Worm (Caenorhabditis elegans): ENCODE measurements around the gene mrpl-45.

The mrpl-45 gene

ce11 chrIII:1201958-1202596 is at the start of gene mrpl-45, which contains the start of gene Y119D3B.12 (continued):
- TF ChIP-seq hrde-1 (tag; optimal IDR thresholded peaks at IDR 0.05; ENCODE audit: borderline replicate concordance) (no peak), rpc-1 (optimal IDR thresholded peaks at IDR 0.05) (no peak), rpc-1 (tag; optimal IDR thresholded peaks at IDR 0.05) (no peak), pbrm-1 (GFP tag; IDR thresholded peaks at IDR 0.05) (peak; percentile 23; the same call in 1 of the 2 replicates), lsy-27 (tag; optimal IDR thresholded peaks at IDR 0.05; ENCODE audit: borderline replicate concordance, insufficient read depth) (no peak), snpc-4 (GFP tag; optimal IDR thresholded peaks at IDR 0.05) (no peak), snpc-4 (tag; optimal IDR thresholded peaks at IDR 0.05) (peak in 1 of 4 experiments; percentile 20), lir-1 (GFP tag; conservative IDR thresholded peaks at IDR 0.05) (0 out of 2 replicates have a peak, but pooled peaks have one; percentile 15), K12H6.12 (tag; optimal IDR thresholded peaks at IDR 0.05) (no peak), nhr-90 (tag; optimal IDR thresholded peaks at IDR 0.05) (no peak), ztf-28 (GFP tag; IDR thresholded peaks at IDR 0.05) (peak; percentile 15; the same call in 1 of the 2 replicates), T07F8.4 (tag; optimal IDR thresholded peaks at IDR 0.05) (no peak), dox-1 (GFP tag; IDR thresholded peaks at IDR 0.05) (peak; percentile 77), ceh-79 (tag; optimal IDR thresholded peaks at IDR 0.05) (no peak), B0035.1 (tag; optimal IDR thresholded peaks at IDR 0.05) (no peak), cebp-1 (GFP tag; IDR thresholded peaks at IDR 0.05) (no peak), cebp-1 (tag; optimal IDR thresholded peaks at IDR 0.05) (peak; percentile 68), D2030.7 (GFP tag; IDR thresholded peaks at IDR 0.05) (peak; percentile 73), K11D2.4 (GFP tag; IDR thresholded peaks at IDR 0.05) (peak; percentile 74), F57A8.1 (GFP tag; optimal IDR thresholded peaks at IDR 0.05) (no peak), Y67H2A.10 (GFP tag; conservative IDR thresholded peaks at IDR 0.05) (no peak), tlf-1 (GFP tag; optimal IDR thresholded peaks at IDR 0.05) (peak; percentile 17), bed-2 (GFP tag; IDR thresholded peaks at IDR 0.05) (no peak), ceh-100 (GFP tag; IDR thresholded peaks at IDR 0.05) (no peak), madf-3 (GFP tag; IDR thresholded peaks at IDR 0.05) (no peak), efl-1 (GFP tag; optimal IDR thresholded peaks at IDR 0.05) (peak; percentile 53), die-1 (tag; optimal IDR thresholded peaks at IDR 0.05) (no peak), dpff-1 (tag; optimal IDR thresholded peaks at IDR 0.05) (no peak), repo-1 (tag; optimal IDR thresholded peaks at IDR 0.05) (peak; percentile 19), madf-6 (GFP tag; IDR thresholded peaks at IDR 0.05) (peak; percentile 52; the same call in 1 of the 2 replicates), Y53F4B.3 (GFP tag; IDR thresholded peaks at IDR 0.05) (no peak), F22D6.2 (tag; optimal IDR thresholded peaks at IDR 0.05) (no peak), snpc-1.1 (tag; optimal IDR thresholded peaks at IDR 0.05; ENCODE audit: insufficient read depth) (no peak), akir-1 (GFP tag; optimal IDR thresholded peaks at IDR 0.05) (no peak), ztf-3 (GFP tag; optimal IDR thresholded peaks at IDR 0.05) (no peak), lin-54 (GFP tag; optimal IDR thresholded peaks at IDR 0.05) (peak; percentile 77)

ce11 chrIII:1249111-1249583 is 47.3 kb upstream of the mrpl-45 start, which contains the start of the genes fbxa-76 and fbxa-77:
fbxa-76 (minus strand) TSS chrIII:1249161.
fbxa-77 (plus strand) TSS chrIII:1249475.
- no peak for TF ChIP-seq lin-35 (GFP tag; optimal IDR thresholded peaks at IDR 0.05)
- no peak for TF ChIP-seq F52B5.7 (tag; optimal IDR thresholded peaks at IDR 0.05)
- TF ChIP-seq hrde-1 (tag; optimal IDR thresholded peaks at IDR 0.05; ENCODE audit: borderline replicate concordance), result no peak
- no peak for TF ChIP-seq B0035.1 (tag; optimal IDR thresholded peaks at IDR 0.05)
- TF ChIP-seq unc-62 (GFP tag; optimal IDR thresholded peaks at IDR 0.05), result no peak
- no peak for TF ChIP-seq lin-54 (GFP tag; optimal IDR thresholded peaks at IDR 0.05)
- no peak for TF ChIP-seq B0336.3 (GFP tag; IDR thresholded peaks at IDR 0.05)
- peak; percentile 37 for TF ChIP-seq attf-5 (GFP tag; optimal IDR thresholded peaks at IDR 0.05)
- no peak for TF ChIP-seq snpc-4 (GFP tag; optimal IDR thresholded peaks at IDR 0.05)
- TF ChIP-seq snpc-4 (tag; optimal IDR thresholded peaks at IDR 0.05), result no peak
- no peak for TF ChIP-seq lin-40 (tag; optimal IDR thresholded peaks at IDR 0.05)
- no peak for TF ChIP-seq sea-2 (GFP tag; IDR thresholded peaks at IDR 0.05)
- TF ChIP-seq nhr-80 (tag; optimal IDR thresholded peaks at IDR 0.05), result peak; percentile 73
- no peak for TF ChIP-seq ama-1 (optimal IDR thresholded peaks at IDR 0.05)
- TF ChIP-seq ama-1 (GFP tag; optimal IDR thresholded peaks at IDR 0.05), result no peak
- no peak for TF ChIP-seq let-526 (GFP tag; IDR thresholded peaks at IDR 0.05)
- no peak for TF ChIP-seq ets-4 (GFP tag; optimal IDR thresholded peaks at IDR 0.05)
- no peak for TF ChIP-seq rec-8 (tag; optimal IDR thresholded peaks at IDR 0.05)

All from whole organism, young adult.